Worm (Caenorhabditis elegans) whole organism, dauer: ENCODE measurements around the gene rep-1.

Source experiments
- unc-62 ChIP-seq: sonication (generic microtip); optimal IDR thresholded peaks from 2 replicates; lab custom pipeline; 2017; ENCODE audit warnings: missing biosample characterization, missing genetic modification reagents, missing genetic modification characterization

Gene rep-1

DNA sequence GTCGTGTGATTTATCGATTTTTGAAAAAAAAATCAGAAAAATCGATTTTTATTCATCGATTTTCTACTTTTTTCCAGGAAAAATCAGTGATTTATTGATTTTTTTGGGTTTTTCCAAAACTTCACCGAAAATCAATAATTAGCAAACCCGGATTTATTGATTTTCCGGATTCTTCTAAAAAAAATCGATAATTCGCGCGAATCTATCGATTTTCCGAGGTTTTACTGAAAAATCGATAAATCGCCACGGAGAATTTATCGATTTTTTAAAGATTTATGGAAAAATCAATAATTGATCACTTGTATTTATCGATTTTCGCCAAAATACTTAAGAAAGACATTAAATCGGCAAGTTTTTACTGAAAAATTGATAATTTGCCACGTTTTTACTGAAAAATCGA lies 13.4 kb downstream of the rep-1 start:
- TF ChIP-seq unc-62 (GFP tag; lab: Kevin White, UChicago), result no peak

DNA sequence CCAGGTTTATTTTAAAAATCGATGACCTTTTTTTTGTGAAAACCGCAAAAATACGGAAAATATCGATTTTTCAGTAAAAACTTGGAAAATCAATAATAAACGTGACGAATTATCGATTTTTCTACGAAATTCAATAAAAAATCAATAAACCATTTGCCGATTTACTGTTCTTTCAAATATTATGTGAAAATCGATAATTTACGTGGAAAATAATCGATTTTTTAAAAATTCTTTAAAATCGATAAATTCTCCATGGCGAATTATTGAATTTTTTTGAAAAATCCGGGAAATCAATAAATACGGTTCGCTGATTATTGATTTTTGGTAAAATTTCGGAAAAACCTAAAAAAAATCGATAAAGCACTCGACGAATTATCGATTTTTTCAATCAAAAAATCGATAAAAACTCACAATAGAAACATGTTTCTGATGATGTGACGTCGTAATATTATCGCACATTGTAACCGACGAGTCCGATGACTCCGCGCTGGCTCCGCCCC lies 14.2 kb downstream of the rep-1 start:
- TF ChIP-seq unc-62 (GFP tag; lab: Kevin White, UChicago), result no peak

DNA sequence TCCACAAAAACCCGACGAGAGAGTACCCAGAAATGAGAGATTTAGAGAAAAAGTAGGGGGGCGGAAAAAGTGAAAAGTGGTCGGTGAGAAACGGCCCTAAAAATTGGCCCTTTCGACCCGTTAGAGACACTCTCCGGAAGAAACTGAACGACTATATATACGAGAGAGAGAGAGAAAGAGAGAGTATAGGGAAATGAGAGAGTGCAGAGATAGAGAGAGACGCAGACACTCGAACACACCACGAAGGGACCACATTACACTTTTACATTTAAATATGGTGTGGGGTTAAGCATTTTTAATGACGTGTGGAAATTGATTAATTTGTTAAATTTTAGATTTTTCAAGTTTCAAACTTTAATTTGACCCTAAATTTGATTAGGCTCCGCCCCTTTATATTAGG lies 21.6 kb downstream of the rep-1 start:
- TF ChIP-seq unc-62 (GFP tag; lab: Kevin White, UChicago), result no peak

DNA sequence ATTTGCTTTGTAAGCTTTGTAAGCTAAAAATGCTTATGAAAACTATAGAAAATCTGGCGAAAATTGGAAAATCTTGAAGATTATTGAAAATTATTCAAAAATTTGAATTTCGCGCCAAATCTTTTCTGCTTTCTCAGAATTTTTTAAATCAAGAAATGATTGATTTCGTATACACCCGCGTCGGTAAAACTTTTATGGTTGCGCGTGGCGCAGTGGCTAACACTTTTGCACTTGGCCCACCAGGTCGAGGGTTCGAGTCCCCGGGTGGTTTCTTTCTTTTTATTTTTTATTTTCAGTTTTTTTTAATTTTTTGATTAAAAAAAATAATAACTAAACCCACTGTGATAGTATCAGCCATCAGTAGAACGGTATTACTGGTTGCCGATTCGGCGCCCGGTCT lies 28.8 kb downstream of the rep-1 start:
- TF ChIP-seq unc-62 (GFP tag; lab: Kevin White, UChicago), result no peak

DNA sequence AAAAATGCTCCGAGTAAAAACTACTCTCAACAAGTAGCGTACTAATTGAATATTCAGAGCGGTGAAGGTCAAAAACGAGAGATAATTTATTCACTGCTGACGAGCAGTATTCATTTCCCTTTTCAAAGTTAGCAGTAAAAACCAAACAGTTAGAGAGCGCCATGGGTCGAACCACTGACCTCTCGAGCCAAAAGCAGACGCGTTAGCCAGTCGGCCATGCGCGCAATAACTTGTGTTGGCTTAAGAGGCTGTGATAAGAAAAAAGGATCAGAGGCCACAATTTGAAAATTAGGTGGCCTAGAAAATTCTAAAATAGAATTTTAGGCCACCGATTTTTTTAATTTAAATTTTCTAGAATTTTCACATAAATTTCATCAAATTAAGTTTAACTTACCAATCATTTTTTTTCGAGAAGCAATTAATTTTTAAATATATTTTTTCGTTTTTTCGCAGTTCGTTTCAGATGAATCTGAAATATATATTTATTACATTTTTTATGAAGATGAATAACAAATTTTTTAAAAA lies 30.6 kb downstream of the rep-1 start, which contains the start of gene sms-3:
Gene sms-3, minus strand, starts transcription at position 475 of the 525 bp plus-strand sequence.
- no peak for TF ChIP-seq unc-62 (GFP tag; lab: Kevin White, UChicago)

DNA sequence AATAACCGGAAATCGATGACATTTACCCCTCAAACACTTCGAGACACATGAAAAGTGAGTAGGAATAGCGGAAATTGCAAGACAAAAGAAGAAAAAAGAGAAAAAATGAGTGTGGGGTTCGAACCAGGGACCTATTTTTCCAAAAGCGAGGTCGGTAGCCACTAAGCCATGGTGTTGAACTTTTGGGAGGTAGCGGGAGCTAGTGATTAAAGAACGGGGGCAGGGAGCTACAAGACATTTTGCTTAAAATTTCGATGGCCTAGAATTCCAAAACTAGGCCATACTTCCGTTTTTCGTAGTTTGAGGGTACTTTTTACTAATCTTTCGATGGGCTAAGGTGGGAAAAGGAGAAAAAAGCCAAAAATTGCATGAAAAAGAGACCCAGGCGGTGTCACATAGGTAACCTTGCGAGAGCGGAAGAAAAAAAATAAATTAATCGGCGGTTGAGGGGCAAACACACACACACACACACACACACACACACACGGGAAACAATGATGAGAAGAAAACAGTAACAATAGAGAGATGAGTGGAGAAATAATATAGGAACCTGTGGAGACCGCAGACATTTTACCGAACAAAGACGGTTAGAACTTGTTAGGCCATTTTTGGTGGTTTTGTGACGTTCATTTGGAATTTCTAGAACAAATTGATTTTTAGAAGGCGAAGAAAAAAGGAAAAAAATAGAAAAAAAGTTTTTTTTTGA lies 31.5 kb downstream of the rep-1 start:
- no peak for TF ChIP-seq unc-62 (GFP tag; lab: Kevin White, UChicago)

DNA sequence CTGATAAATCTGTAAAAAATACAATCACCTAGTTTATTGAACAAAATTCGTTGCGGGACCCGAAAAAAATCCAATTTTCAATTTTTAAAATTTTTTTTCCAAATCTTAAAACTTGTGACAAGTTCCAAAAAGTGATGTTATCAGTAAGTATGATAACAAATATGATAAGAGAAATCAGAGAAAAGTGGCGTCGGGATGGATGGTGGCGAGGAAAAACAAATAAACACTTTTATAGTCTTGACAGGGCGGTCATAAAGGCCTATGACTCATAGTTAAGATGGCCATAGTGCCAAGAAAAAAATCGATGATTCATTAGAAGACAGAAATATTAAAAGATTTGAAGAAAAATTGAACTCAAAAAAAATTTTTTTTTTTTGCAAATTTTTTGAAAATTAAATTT lies 32.6 kb downstream of the rep-1 start:
- no peak for TF ChIP-seq unc-62 (GFP tag; lab: Kevin White, UChicago)

DNA sequence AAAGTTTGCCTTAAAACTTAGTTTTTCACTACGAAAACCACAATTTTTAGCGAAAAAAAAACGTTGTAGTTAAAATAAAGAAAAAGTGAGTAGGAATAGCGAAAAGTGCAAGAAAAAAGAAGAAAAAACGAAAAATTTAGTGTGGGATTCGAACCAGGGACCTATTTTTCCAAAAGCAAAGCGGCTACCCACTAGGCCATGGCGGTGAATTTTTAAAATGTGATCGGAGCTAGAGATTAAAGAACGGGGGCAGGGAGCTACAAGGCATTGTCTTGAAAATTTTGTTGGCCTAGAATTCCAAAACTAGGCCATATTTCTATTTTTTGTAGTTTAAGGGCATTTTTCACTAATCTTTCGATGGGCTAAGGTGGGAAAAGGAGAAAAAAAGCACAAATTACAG lies 33.7 kb downstream of the rep-1 start:
- TF ChIP-seq unc-62 (GFP tag; lab: Kevin White, UChicago), result no peak

DNA sequence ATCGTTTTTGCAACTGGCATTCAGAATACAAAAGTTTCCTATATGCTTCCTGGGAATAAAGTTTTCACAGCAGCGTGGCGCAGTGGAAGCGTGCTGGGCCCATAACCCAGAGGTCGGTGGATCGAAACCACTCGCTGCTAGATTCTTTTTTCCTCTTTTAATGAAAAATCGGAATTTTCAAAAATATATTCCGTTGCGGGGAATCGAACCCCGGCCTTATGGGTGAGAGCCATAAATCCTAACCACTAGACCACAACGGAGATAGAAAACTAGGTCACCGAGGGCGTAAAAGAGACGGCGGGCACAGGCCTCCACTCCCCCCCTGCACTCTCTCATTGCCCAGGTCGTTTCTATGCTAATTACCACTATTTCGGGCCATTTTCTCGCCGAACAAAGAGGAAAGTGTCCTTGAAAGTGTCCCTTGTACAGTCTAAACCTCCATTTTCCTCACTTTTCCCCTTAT lies 34.4 kb downstream of the rep-1 start, which contains the start of gene Y22D7AL.6:
Gene Y22D7AL.6, plus strand, starts transcription at position 413 of the 463 bp plus-strand sequence.
- TF ChIP-seq unc-62 (GFP tag; lab: Kevin White, UChicago), result no peak

DNA sequence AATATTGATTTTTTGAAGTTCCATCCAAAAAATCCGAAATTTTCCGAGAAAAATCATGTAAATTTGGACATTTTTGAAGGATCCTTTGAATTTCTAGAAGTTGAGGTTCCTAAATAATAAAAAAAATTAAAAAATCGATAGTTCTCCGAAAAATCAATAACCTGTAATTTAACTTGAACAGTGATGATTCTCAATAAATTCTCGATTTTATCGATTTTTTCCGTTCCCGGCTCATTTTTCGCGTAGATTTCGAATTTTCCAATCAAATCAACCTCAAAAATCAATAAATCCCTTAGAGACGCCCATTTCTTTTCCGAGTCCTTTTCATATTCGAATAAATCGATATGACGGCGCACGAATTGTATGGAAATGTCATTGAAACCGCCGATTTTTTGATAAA lies 37.6 kb downstream of the rep-1 start:
- TF ChIP-seq unc-62 (GFP tag; lab: Kevin White, UChicago), result no peak

DNA sequence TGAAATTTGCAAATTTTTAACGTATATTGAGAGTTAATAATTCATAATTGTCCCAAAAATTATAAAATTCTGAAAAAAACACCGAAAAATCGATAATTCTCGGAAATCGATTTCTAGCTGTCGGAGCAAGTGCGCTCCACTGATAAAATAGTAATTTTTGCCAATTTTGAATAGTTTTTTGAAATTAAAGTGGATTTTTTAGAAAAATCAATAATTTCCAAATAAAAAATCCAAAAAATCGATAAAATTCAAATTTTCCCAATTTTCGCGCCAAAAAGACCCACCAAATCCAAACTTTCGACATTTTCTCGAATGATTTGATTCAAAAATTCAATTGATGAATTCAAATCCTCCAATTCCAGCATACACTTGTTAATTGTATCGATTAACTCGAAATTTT lies 40.8 kb downstream of the rep-1 start:
- TF ChIP-seq unc-62 (GFP tag; lab: Kevin White, UChicago), result no peak

DNA sequence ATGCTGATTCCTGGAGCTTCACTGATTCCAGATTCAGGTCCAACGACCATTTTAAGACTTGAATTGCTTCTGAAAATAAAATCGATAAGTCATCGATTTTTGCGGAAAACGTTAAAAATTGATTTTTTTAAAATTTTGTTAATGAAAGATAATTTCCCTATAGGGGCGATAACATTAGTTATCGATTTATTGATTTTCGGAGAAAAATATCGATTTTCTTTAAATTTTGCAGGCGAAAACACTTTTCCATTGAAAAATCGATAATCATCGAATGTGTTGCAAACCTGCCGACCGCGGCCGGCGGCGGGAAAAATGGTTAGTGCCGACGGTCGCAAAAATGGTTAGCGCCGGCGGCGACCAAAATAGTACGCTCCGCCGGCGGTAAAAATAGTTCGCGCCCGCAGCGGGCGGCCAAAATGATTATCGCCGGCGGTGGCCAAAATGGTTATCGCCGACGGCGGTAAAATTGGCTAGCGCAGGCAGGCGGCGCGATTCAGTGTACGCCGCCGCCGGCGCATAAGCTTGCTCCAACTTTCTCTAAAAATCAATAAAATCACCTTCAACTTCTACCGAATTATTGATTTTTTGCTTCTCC lies 43.0 kb downstream of the rep-1 start:
- no peak for TF ChIP-seq unc-62 (GFP tag; lab: Kevin White, UChicago)

DNA sequence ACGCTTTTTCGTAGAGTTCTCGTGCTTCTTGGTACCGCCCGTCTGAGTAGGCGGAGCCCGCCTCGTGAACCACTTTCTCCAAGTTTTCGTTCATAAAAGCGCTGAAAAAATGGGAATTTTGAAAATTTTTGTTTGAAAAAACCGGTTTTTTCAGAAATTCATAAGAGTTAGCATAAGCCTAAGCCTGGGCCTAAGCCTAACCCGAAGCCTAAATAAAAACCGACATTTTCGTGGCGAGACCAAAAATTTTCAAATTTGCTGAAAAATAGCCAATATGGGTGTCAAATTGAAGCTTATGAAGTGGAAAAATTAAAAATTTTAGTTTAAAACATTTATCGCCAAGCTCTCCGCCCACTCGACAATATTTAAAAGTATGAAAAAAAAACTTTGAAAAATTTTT lies 43.8 kb downstream of the rep-1 start, which contains the start of gene Y22D7AL.9:
Gene Y22D7AL.9, minus strand, starts transcription at position 101 of the 400 bp plus-strand sequence.
- TF ChIP-seq unc-62 (GFP tag; lab: Kevin White, UChicago), result no peak

DNA sequence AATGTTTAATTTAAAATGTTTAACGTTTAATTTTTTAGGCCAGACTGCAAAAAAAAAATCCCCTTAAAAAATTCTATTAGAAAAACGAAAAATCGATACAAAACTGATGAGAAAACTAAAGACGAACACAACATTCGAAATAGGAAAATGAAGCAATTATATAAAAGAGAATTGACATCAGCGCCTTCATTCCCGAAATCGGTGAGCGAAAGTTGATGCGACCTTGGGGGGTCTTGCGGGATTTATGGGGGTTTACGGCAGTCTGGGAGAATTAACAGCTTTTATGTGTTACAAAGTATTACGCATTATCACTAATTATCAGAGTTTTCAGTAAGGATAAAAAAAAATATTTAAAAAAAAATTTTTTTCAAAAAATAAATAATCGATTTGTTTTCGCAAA lies 44.3 kb downstream of the rep-1 start:
- no peak for TF ChIP-seq unc-62 (GFP tag; lab: Kevin White, UChicago)

DNA sequence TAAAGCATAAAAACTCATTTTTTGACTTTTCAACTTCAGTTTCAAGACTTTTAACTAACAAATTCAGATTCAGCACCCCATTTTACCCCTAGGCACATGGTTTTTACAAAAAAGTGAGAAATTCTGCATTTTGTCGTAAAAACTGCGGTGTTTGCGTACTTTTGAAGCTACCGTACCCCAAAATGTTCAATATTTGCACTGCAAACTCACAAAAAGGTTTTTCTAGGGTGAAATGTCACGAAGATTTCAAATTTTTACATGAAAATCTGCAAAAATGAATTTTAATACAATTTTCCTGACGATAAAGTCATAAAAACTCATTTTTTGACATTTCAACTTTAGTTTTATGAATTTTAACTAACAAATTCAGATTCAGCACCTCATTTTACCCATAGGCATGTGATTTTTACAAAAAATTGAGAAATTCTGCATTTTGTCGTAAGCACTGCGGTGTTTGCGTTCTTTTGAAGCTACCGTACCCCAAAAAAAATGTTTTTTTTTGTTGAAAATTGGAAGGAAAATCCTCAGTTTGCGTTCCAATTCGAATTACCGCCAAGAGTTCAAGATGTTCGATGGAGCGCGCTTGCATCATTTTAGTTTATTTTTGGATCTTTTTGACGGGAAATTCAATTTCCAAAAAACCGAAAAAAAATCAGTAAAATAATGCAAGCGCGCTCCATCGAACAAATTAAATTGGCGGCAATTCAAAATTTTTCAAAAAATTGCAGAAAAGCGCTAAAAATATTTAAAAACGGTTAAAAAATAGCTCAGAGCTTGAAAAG lies 46.3 kb downstream of the rep-1 start:
- no peak for TF ChIP-seq unc-62 (GFP tag; lab: Kevin White, UChicago)

DNA sequence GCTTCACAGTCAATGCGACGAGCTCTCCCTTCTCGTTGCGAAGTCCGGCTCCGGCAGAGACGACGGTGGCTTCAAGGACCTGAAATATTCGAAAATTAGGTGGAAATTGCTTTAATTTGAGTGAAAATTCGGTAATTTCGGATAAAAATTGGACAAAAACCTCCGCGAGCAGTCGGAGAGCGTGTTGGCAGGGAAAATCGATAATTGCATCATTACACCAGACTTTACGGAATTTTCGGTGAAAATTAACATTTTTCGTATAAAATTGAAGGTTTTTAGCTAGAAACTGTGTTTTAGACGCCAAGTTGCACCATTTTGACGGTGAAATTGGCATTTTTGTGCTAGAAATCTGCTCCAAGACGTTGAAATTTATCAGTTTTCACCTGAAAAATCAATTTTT lies 48.2 kb downstream of the rep-1 start:
- no peak for TF ChIP-seq unc-62 (GFP tag; lab: Kevin White, UChicago)
